Worm (Caenorhabditis elegans) whole organism, midembryonic: ENCODE results near the gene slc-9B.1.

ENCODE experiments used
- T22C8.4 ChIP-seq: fragments of 200-800 bp; sonication (Bioruptor generic); IDR thresholded peaks from 2 replicates; pipeline ENCODE4 v1.3.6; 2022; ENCODE audit warnings: missing genetic modification characterization, missing compliant biosample characterization
- flt-1 ChIP-seq: fragments of 200-800 bp; sonication (Bioruptor generic); IDR thresholded peaks from 2 replicates; pipeline ENCODE4 v1.3.6; 2022; ENCODE audit warnings: missing genetic modification characterization, missing compliant biosample characterization
- klf-2 ChIP-seq: fragments of 200-800 bp; sonication (Bioruptor generic); conservative IDR thresholded peaks from 2 replicates; pipeline ENCODE4 v1.3.6; 2022; ENCODE audit warnings: missing genetic modification reagents, missing genetic modification characterization, missing compliant biosample characterization
- med-1 ChIP-seq: sonication (generic microtip); optimal IDR thresholded peaks from 2 replicates; lab custom pipeline; 2017; ENCODE audit warnings: missing genetic modification characterization, mild to moderate bottlenecking, missing compliant biosample characterization, antibody characterized with exemption, missing genetic modification reagents; ENCODE audit not compliant: insufficient read depth
- ref-1 ChIP-seq: fragments of 200-800 bp; sonication (Bioruptor generic); conservative IDR thresholded peaks from 2 replicates; pipeline ENCODE4 v1.3.6; 2022; ENCODE audit warnings: missing genetic modification reagents, missing genetic modification characterization, missing compliant biosample characterization
- tab-1 ChIP-seq: fragments of 200-800 bp; sonication (Bioruptor generic); IDR thresholded peaks from 2 replicates; pipeline ENCODE4 v1.3.6; 2022; ENCODE audit warnings: missing genetic modification characterization, missing compliant biosample characterization
- ztf-23 ChIP-seq: fragments of 200-800 bp; sonication (Bioruptor generic); IDR thresholded peaks from 2 replicates; pipeline ENCODE4 v1.3.6; 2022; ENCODE audit warnings: missing genetic modification reagents, missing genetic modification characterization, missing compliant biosample characterization
- ztf-29 ChIP-seq: fragments of 200-800 bp; sonication (Bioruptor generic); IDR thresholded peaks from 2 replicates; pipeline ENCODE4 v1.3.6; 2022; ENCODE audit warnings: missing genetic modification reagents, missing genetic modification characterization, missing compliant biosample characterization

DNA sequence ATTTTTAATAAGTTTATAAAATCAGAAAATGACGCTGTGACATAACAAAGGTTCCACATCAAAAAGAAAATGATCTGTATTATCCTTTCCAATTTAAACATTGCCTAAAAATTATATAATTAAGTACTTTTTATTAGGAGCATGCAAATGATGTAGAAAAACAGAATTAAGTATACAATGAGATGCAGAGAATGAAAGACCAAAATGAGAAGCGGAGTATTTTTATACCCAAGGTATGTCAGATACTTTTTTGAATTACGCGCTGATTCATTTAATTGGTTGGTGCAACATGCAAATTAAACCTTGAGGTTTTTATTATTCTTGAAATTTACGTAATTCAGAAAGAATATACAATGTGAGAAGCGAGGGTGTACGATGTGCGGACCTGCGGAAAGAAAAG is 19.4 kb upstream of the slc-9B.1 start, which contains the start of gene C32A9.1:
- TF ChIP-seq T22C8.4 (GFP tag; lab: Robert Waterston, UW) (no peak), flt-1 (GFP tag; lab: Robert Waterston, UW) (no peak), med-1 (GFP tag; lab: Kevin White, UChicago) (no peak), ztf-29 (GFP tag; lab: Robert Waterston, UW) (no peak), klf-2 (GFP tag; lab: Robert Waterston, UW) (no peak), ref-1 (GFP tag; lab: Robert Waterston, UW) (no peak), tab-1 (GFP tag; lab: Robert Waterston, UW) (no peak), ztf-23 (GFP tag; lab: Robert Waterston, UW) (no peak)
